Worm (Caenorhabditis elegans) whole organism, L1 larva: ENCODE results near the gene Y47D7A.11.

Experiments
- C04F5.9 ChIP-seq: sonication (generic microtip); optimal IDR thresholded peaks from 2 replicates; lab custom pipeline; 2016; ENCODE audit warnings: missing genetic modification characterization, missing compliant biosample characterization
- C16A3.4 ChIP-seq: fragments of 150-350 bp; optimal IDR thresholded peaks from 2 replicates; lab custom pipeline; 2014; ENCODE audit warnings: missing biosample characterization, missing genetic modification characterization
- C34B4.2 ChIP-seq: sonication (generic microtip); optimal IDR thresholded peaks from 2 replicates; lab custom pipeline; 2017; ENCODE audit warnings: mild to moderate bottlenecking, missing genetic modification characterization, missing compliant biosample characterization
- Y116A8C.19 ChIP-seq: sonication (generic microtip); optimal IDR thresholded peaks from 2 replicates; lab custom pipeline; 2016; ENCODE audit warnings: missing compliant biosample characterization, missing genetic modification characterization, borderline replicate concordance
- aha-1 ChIP-seq: fragments of 150-350 bp; optimal IDR thresholded peaks from 2 replicates; lab custom pipeline; 2014; ENCODE audit warnings: missing biosample characterization, missing genetic modification characterization
- alr-1 ChIP-seq: fragments of 200-800 bp; sonication (Bioruptor generic); optimal IDR thresholded peaks from 2 replicates; lab custom pipeline; 2018; ENCODE audit warnings: borderline replicate concordance, mild to moderate bottlenecking, missing genetic modification characterization, missing compliant biosample characterization
- ama-1 ChIP-seq: fragments of 150-350 bp; optimal IDR thresholded peaks from 2 replicates; lab custom pipeline; 2014
- ceh-8 ChIP-seq: fragments of 200-800 bp; sonication (Bioruptor generic); optimal IDR thresholded peaks from 2 replicates; lab custom pipeline; 2018; ENCODE audit warnings: mild to moderate bottlenecking, missing genetic modification characterization, moderate library complexity, missing compliant biosample characterization
- ceh-82 ChIP-seq, 3 experiments: fragments of 150-350 bp in 1 of 3; sonication (generic microtip) in 2 of 3; optimal IDR thresholded peaks; 2 replicates each; lab custom pipeline; 2014 to 2017; ENCODE audit warnings: missing biosample characterization in 3 of 3, missing genetic modification characterization in 3 of 3
- ceh-88 ChIP-seq: fragments of 200-800 bp; sonication (Bioruptor generic); IDR thresholded peaks from 2 replicates; pipeline ENCODE4 v1.3.6; 2022; ENCODE audit warnings: missing genetic modification characterization, missing compliant biosample characterization
- dsc-1 ChIP-seq: sonication (generic microtip); optimal IDR thresholded peaks from 2 replicates; lab custom pipeline; 2016; ENCODE audit warnings: mild to moderate bottlenecking, missing genetic modification characterization, missing compliant biosample characterization
- efl-1 ChIP-seq, 4 experiments: fragments of 150-350 bp; optimal IDR thresholded peaks in 3 of 4; peaks in 1 of 4; 1 replicate in 1 of 4; 2 replicates in 3 of 4; lab custom pipeline; 2014; ENCODE audit warnings: missing biosample characterization in 2 of 4, missing genetic modification characterization in 2 of 4, missing genetic modification reagents in 2 of 4
- elt-3 ChIP-seq, 6 experiments: fragments of 150-350 bp in 1 of 6; sonication (generic microtip); optimal IDR thresholded peaks; 2 replicates each; lab custom pipeline; 2017 to 2018; ENCODE audit warnings: missing biosample characterization in 6 of 6, missing genetic modification characterization in 6 of 6, inconsistent platforms in 1 of 6
- ets-5 ChIP-seq: fragments of 200-800 bp; sonication (Bioruptor generic); IDR thresholded peaks from 2 replicates; pipeline ENCODE4 v1.3.6; 2022; ENCODE audit warnings: missing genetic modification characterization, missing compliant biosample characterization
- fos-1 ChIP-seq: fragments of 150-350 bp; optimal IDR thresholded peaks from 2 replicates; lab custom pipeline; 2014; ENCODE audit warnings: missing biosample characterization, missing genetic modification characterization
- isw-1 ChIP-seq: fragments of 200-800 bp; sonication (Bioruptor generic); IDR thresholded peaks from 2 replicates; pipeline ENCODE4 v1.3.6; 2022; ENCODE audit warnings: missing genetic modification characterization, missing compliant biosample characterization
- jun-1 ChIP-seq: fragments of 150-350 bp; optimal IDR thresholded peaks from 2 replicates; lab custom pipeline; 2014; ENCODE audit warnings: missing biosample characterization, missing genetic modification reagents, missing genetic modification characterization
- lin-14 ChIP-seq: fragments of 200-800 bp; sonication (Bioruptor generic); optimal IDR thresholded peaks from 2 replicates; lab custom pipeline; 2018; ENCODE audit warnings: mild to moderate bottlenecking, missing genetic modification characterization, moderate library complexity, missing compliant biosample characterization
- lin-15B ChIP-seq: fragments of 150-350 bp; sonication (generic microtip); optimal IDR thresholded peaks from 3 replicates; lab custom pipeline; 2014; ENCODE audit warnings: missing biosample characterization, missing genetic modification characterization
- lsy-2 ChIP-seq, 2 experiments: fragments of 150-350 bp; optimal IDR thresholded peaks; 2 replicates each; lab custom pipeline; 2014; ENCODE audit warnings: missing biosample characterization in 2 of 2, missing genetic modification characterization in 2 of 2
- mab-9 ChIP-seq: fragments of 200-800 bp; sonication (Bioruptor generic); IDR thresholded peaks from 2 replicates; pipeline ENCODE4 v1.3.6; 2022; ENCODE audit warnings: missing genetic modification reagents, missing genetic modification characterization, missing compliant biosample characterization
- mdl-1 ChIP-seq, 2 experiments: fragments of 150-350 bp; optimal IDR thresholded peaks; 2 replicates each; lab custom pipeline; 2014 to 2017; ENCODE audit warnings: missing biosample characterization in 2 of 2, missing genetic modification characterization in 2 of 2, inconsistent platforms in 1 of 2
- mef-2 ChIP-seq: fragments of 150-350 bp; optimal IDR thresholded peaks from 2 replicates; lab custom pipeline; 2014; ENCODE audit warnings: missing biosample characterization, missing genetic modification characterization
- nhr-12 ChIP-seq: sonication (generic microtip); optimal IDR thresholded peaks from 2 replicates; lab custom pipeline; 2017; ENCODE audit warnings: missing biosample characterization, missing genetic modification characterization
- nhr-28 ChIP-seq: fragments of 150-350 bp; optimal IDR thresholded peaks from 2 replicates; lab custom pipeline; 2014; ENCODE audit warnings: missing biosample characterization, missing genetic modification characterization
- nhr-47 ChIP-seq: sonication (generic microtip); optimal IDR thresholded peaks from 2 replicates; lab custom pipeline; 2016; ENCODE audit warnings: mild to moderate bottlenecking, missing genetic modification characterization, moderate library complexity, missing compliant biosample characterization
- nhr-71 ChIP-seq: sonication (generic microtip); optimal IDR thresholded peaks from 2 replicates; lab custom pipeline; 2016; ENCODE audit warnings: mild to moderate bottlenecking, missing genetic modification characterization, moderate library complexity, missing compliant biosample characterization
- nhr-76 ChIP-seq: sonication (generic microtip); optimal IDR thresholded peaks from 2 replicates; lab custom pipeline; 2017; ENCODE audit warnings: missing biosample characterization, missing genetic modification characterization
- nhr-77 ChIP-seq: fragments of 150-350 bp; optimal IDR thresholded peaks from 2 replicates; lab custom pipeline; 2014; ENCODE audit warnings: missing biosample characterization, missing genetic modification characterization
- nhr-84 ChIP-seq: sonication (generic microtip); optimal IDR thresholded peaks from 2 replicates; lab custom pipeline; 2017; ENCODE audit warnings: missing biosample characterization, missing genetic modification characterization
- nhr-90 ChIP-seq: sonication (generic microtip); optimal IDR thresholded peaks from 2 replicates; lab custom pipeline; 2016; ENCODE audit warnings: mild to moderate bottlenecking, missing genetic modification characterization, missing compliant biosample characterization; ENCODE audit not compliant: poor library complexity
- pag-3 ChIP-seq: sonication (generic microtip); optimal IDR thresholded peaks from 2 replicates; lab custom pipeline; 2017; ENCODE audit warnings: missing genetic modification characterization, mild to moderate bottlenecking, missing compliant biosample characterization, antibody characterized with exemption, borderline replicate concordance; ENCODE audit not compliant: insufficient read depth
- rnt-1 ChIP-seq: sonication (generic microtip); optimal IDR thresholded peaks from 2 replicates; lab custom pipeline; 2016; ENCODE audit warnings: mild to moderate bottlenecking, missing genetic modification characterization, moderate library complexity, missing compliant biosample characterization
- snpc-4 ChIP-seq: fragments of 150-350 bp; optimal IDR thresholded peaks from 2 replicates; lab custom pipeline; 2014; ENCODE audit warnings: missing biosample characterization, missing genetic modification characterization
- sox-4 ChIP-seq: sonication (generic microtip); optimal IDR thresholded peaks from 2 replicates; lab custom pipeline; 2016; ENCODE audit warnings: missing genetic modification characterization, missing compliant biosample characterization
- tbx-2 ChIP-seq: sonication (generic microtip); optimal IDR thresholded peaks from 2 replicates; lab custom pipeline; 2016; ENCODE audit warnings: missing genetic modification characterization, missing compliant biosample characterization
- tlp-1 ChIP-seq: fragments of 150-350 bp; optimal IDR thresholded peaks from 2 replicates; lab custom pipeline; 2014; ENCODE audit warnings: missing biosample characterization, missing genetic modification characterization
- unc-86 ChIP-seq: sonication (generic microtip); optimal IDR thresholded peaks from 2 replicates; lab custom pipeline; 2016; ENCODE audit warnings: missing genetic modification characterization, missing compliant biosample characterization
- xbp-1 ChIP-seq: sonication (generic microtip); optimal IDR thresholded peaks from 2 replicates; lab custom pipeline; 2016; ENCODE audit warnings: missing genetic modification characterization, missing compliant biosample characterization
- zag-1 ChIP-seq: fragments of 150-350 bp; optimal IDR thresholded peaks from 2 replicates; lab custom pipeline; 2014; ENCODE audit warnings: missing biosample characterization, missing genetic modification characterization
- zip-4 ChIP-seq: fragments of 200-800 bp; sonication (Bioruptor generic); optimal IDR thresholded peaks from 2 replicates; lab custom pipeline; 2018; ENCODE audit warnings: mild to moderate bottlenecking, missing genetic modification characterization, moderate library complexity, missing compliant biosample characterization

Y47D7A.11 gene

ce11 chrV:4421475-4421874 lies 6.6 kb downstream of the Y47D7A.11 start, which contains the start of gene skr-14:
skr-14 (minus strand) TSS chrV:4421575.
- TF ChIP-seq ets-5, result no peak
- no peak for TF ChIP-seq Y116A8C.19 (tag; lab: Kevin White, UChicago)
- TF ChIP-seq nhr-47 (tag; lab: Kevin White, UChicago), result no peak
- TF ChIP-seq mdl-1 (tag; optimal IDR thresholded peaks at IDR 0.05; lab: Kevin White, UChicago), result no peak
- TF ChIP-seq C16A3.4, result no peak
- no peak for TF ChIP-seq ceh-8
- no peak for TF ChIP-seq aha-1 (tag; lab: Kevin White, UChicago)
- no peak for TF ChIP-seq C04F5.9 (tag; lab: Kevin White, UChicago)
- TF ChIP-seq snpc-4 (tag; lab: Kevin White, UChicago), result no peak
- no peak for TF ChIP-seq mab-9 (GFP tag; lab: Robert Waterston, UW)
- TF ChIP-seq nhr-76 (tag; lab: Kevin White, UChicago), result no peak

- TF ChIP-seq nhr-77 (no peak), fos-1 (tag; lab: Kevin White, UChicago) (no peak), lsy-2 (tag; optimal IDR thresholded peaks at IDR 0.05; lab: Kevin White, UChicago) (no peak), xbp-1 (no peak), nhr-12 (tag; lab: Kevin White, UChicago) (no peak), isw-1 (GFP tag; lab: Robert Waterston, UW) (no peak), C16A3.4 (no peak), mef-2 (no peak), mdl-1 (tag; optimal IDR thresholded peaks at IDR 0.05; lab: Kevin White, UChicago) (no peak), aha-1 (tag; lab: Kevin White, UChicago) (no peak)
Observed at ce11 chrV:4419767-4420322, 8.3 kb downstream of the Y47D7A.11 start, which contains the start of the genes Y47D7A.7 and Y47D7A.2. Y47D7A.7 (minus strand) TSS chrV:4419867. Y47D7A.2 (plus strand) TSS chrV:4420272.

- TF ChIP-seq lin-14 (GFP tag; lab: Kevin White, UChicago) (no peak), efl-1 (optimal IDR thresholded peaks at IDR 0.05; lab: Kevin White, UChicago) (no peak), efl-1 (GFP tag; optimal IDR thresholded peaks at IDR 0.05 in 1 of 2; lab: Kevin White, UChicago) (no peak), nhr-84 (tag; lab: Kevin White, UChicago) (no peak), dsc-1 (tag; lab: Kevin White, UChicago) (no peak), nhr-28 (tag; lab: Kevin White, UChicago) (no peak), tlp-1 (tag; lab: Kevin White, UChicago) (no peak), C34B4.2 (tag; lab: Kevin White, UChicago) (no peak), rnt-1 (tag; lab: Kevin White, UChicago) (no peak), nhr-47 (tag; lab: Kevin White, UChicago) (no peak), zag-1 (tag; lab: Kevin White, UChicago) (no peak), nhr-71 (no peak), xbp-1 (no peak), tbx-2 (tag; lab: Kevin White, UChicago) (no peak), ets-5 (no peak)
Observed at ce11 chrV:4418116-4418515, 10.0 kb downstream of the Y47D7A.11 start, which contains the start of gene Y47D7A.6. Y47D7A.6 (minus strand) TSS chrV:4418216.

ce11 chrV:4416710-4417109 lies 11.4 kb downstream of the Y47D7A.11 start, which contains the start of gene Y47D7A.18:
Y47D7A.18 (minus strand) TSS chrV:4416810.
- TF ChIP-seq ceh-8 (no peak), ama-1 (lab: Kevin White, UChicago) (no peak), xbp-1 (no peak), nhr-90 (tag; lab: Kevin White, UChicago) (no peak)

- TF ChIP-seq sox-4 (tag; lab: Kevin White, UChicago) (no peak), ceh-82 (tag; optimal IDR thresholded peaks at IDR 0.05; lab: Kevin White, UChicago) (no peak), zip-4 (no peak), C04F5.9 (tag; lab: Kevin White, UChicago) (no peak), nhr-84 (tag; lab: Kevin White, UChicago) (no peak), nhr-47 (tag; lab: Kevin White, UChicago) (no peak), ceh-88 (no peak), pag-3 (tag; lab: Kevin White, UChicago) (no peak), rnt-1 (tag; lab: Kevin White, UChicago) (no peak), snpc-4 (tag; lab: Kevin White, UChicago) (no peak), jun-1 (tag; lab: Kevin White, UChicago) (no peak), elt-3 (tag; optimal IDR thresholded peaks at IDR 0.05; lab: Kevin White, UChicago) (no peak), efl-1 (optimal IDR thresholded peaks at IDR 0.05; lab: Kevin White, UChicago) (no peak), efl-1 (GFP tag; optimal IDR thresholded peaks at IDR 0.05 in 1 of 2; lab: Kevin White, UChicago) (no peak), unc-86 (tag; lab: Kevin White, UChicago) (no peak), alr-1 (tag; lab: Kevin White, UChicago) (no peak), aha-1 (tag; lab: Kevin White, UChicago) (no peak), lin-15B (no peak)
- TF ChIP-seq, all 84 proteins: peak for 0
Observed at ce11 chrV:4414613-4415071, 13.5 kb downstream of the Y47D7A.11 start, which contains the start of gene grl-5. grl-5 (minus strand) TSS chrV:4414663.
